Fruit fly (Drosophila melanogaster) whole organism, embryonic: ENCODE measurements around the gene PGAP1.

Experiments used
- ATbp ChIP-seq: fragments of 200-800 bp; sonication (Bioruptor generic); optimal IDR thresholded peaks from 2 replicates; lab custom pipeline; 2017; ENCODE audit warnings: missing biosample characterization, mild to moderate bottlenecking, missing genetic modification characterization, missing genetic modification reagents
- Atf-2 ChIP-seq: fragments of 200-800 bp; sonication (Bioruptor generic); optimal IDR thresholded peaks from 2 replicates; lab custom pipeline; 2016; ENCODE audit warnings: missing biosample characterization, missing genetic modification characterization
- BEAF-32 ChIP-seq: fragments of 200-800 bp; sonication (Bioruptor generic); optimal IDR thresholded peaks from 3 replicates; lab custom pipeline; 2017; ENCODE audit warnings: missing biosample characterization, missing genetic modification characterization, mild to moderate bottlenecking, moderate library complexity, missing genetic modification reagents
- CG10267 ChIP-seq: fragments of 200-800 bp; sonication (Bioruptor generic); optimal IDR thresholded peaks from 2 replicates; lab custom pipeline; 2018; ENCODE audit warnings: missing biosample characterization, mild to moderate bottlenecking, missing genetic modification characterization, moderate library complexity
- CG10543 ChIP-seq: fragments of 200-800 bp; sonication (Bioruptor generic); optimal IDR thresholded peaks from 3 replicates; lab custom pipeline; 2017; ENCODE audit warnings: missing biosample characterization, mild to moderate bottlenecking, missing genetic modification characterization, moderate library complexity
- CG11247 ChIP-seq: fragments of 200-800 bp; sonication (Bioruptor generic); IDR thresholded peaks from 2 replicates; pipeline ENCODE4 v1.3.6; 2022; ENCODE audit warnings: missing biosample characterization, missing genetic modification characterization
- CG12659 ChIP-seq: fragments of 200-800 bp; sonication (Bioruptor generic); optimal IDR thresholded peaks from 3 replicates; lab custom pipeline; 2017; ENCODE audit warnings: mild to moderate bottlenecking, missing biosample characterization, missing genetic modification reagents, missing genetic modification characterization
- CG14667 ChIP-seq: fragments of 200-800 bp; sonication (Bioruptor generic); IDR thresholded peaks from 2 replicates; pipeline ENCODE4 v1.3.6; 2022; ENCODE audit warnings: missing biosample characterization, missing genetic modification characterization
- CG1529 ChIP-seq: fragments of 200-800 bp; sonication (Bioruptor generic); optimal IDR thresholded peaks from 3 replicates; lab custom pipeline; 2018; ENCODE audit warnings: missing biosample characterization, missing genetic modification characterization
- CG1603 ChIP-seq: fragments of 200-800 bp; sonication (Bioruptor generic); optimal IDR thresholded peaks from 2 replicates; lab custom pipeline; 2019; ENCODE audit warnings: missing biosample characterization, mild to moderate bottlenecking, missing genetic modification characterization, moderate library complexity
- CG17385 ChIP-seq: fragments of 200-800 bp; sonication (Bioruptor generic); optimal IDR thresholded peaks from 3 replicates; lab custom pipeline; 2018; ENCODE audit warnings: missing biosample characterization, mild to moderate bottlenecking, missing genetic modification characterization
- CG17568 ChIP-seq: fragments of 200-800 bp; sonication (Bioruptor generic); optimal IDR thresholded peaks from 2 replicates; lab custom pipeline; 2018; ENCODE audit warnings: missing biosample characterization, mild to moderate bottlenecking, missing genetic modification characterization, moderate library complexity
- CG17612 ChIP-seq: fragments of 200-800 bp; sonication (Bioruptor generic); IDR thresholded peaks from 2 replicates; pipeline ENCODE4 v1.3.6; 2022; ENCODE audit warnings: missing biosample characterization, missing genetic modification characterization
- CG17802 ChIP-seq: fragments of 200-800 bp; sonication (Bioruptor generic); optimal IDR thresholded peaks from 2 replicates; lab custom pipeline; 2018; ENCODE audit warnings: missing biosample characterization, mild to moderate bottlenecking, missing genetic modification characterization, moderate library complexity
- CG2889 ChIP-seq: fragments of 200-800 bp; sonication (Bioruptor generic); IDR thresholded peaks from 3 replicates; pipeline ENCODE4 v1.3.6; 2022; ENCODE audit warnings: missing biosample characterization, missing genetic modification characterization
- CG3065 ChIP-seq: fragments of 200-800 bp; sonication (Bioruptor generic); optimal IDR thresholded peaks from 2 replicates; lab custom pipeline; 2016; ENCODE audit warnings: missing biosample characterization, missing genetic modification characterization
- CG34422 ChIP-seq: fragments of 200-800 bp; sonication (Bioruptor generic); IDR thresholded peaks from 3 replicates; pipeline ENCODE4 v1.3.6; 2022; ENCODE audit warnings: missing biosample characterization, missing genetic modification characterization
- CG3726 ChIP-seq: fragments of 200-800 bp; sonication (Bioruptor generic); IDR thresholded peaks from 3 replicates; pipeline ENCODE4, ENCODE4 v1.3.6; 2022; ENCODE audit warnings: missing biosample characterization, missing genetic modification characterization
- CG3838 ChIP-seq: fragments of 200-800 bp; sonication (Bioruptor generic); optimal IDR thresholded peaks from 3 replicates; lab custom pipeline; 2016; ENCODE audit warnings: missing biosample characterization, missing genetic modification characterization
- CG3847 ChIP-seq: fragments of 200-800 bp; sonication (Bioruptor generic); IDR thresholded peaks from 2 replicates; pipeline ENCODE4 v1.3.6; 2022; ENCODE audit warnings: missing biosample characterization, missing genetic modification characterization
- CG4617 ChIP-seq: fragments of 200-800 bp; sonication (Bioruptor generic); optimal IDR thresholded peaks from 3 replicates; lab custom pipeline; 2016; ENCODE audit warnings: missing biosample characterization, missing genetic modification characterization, borderline replicate concordance
- CG8478 ChIP-seq: fragments of >200 bp; optimal IDR thresholded peaks from 2 replicates; lab custom pipeline; 2018
- CG9609 ChIP-seq: fragments of 200-800 bp; sonication (Bioruptor generic); optimal IDR thresholded peaks from 3 replicates; lab custom pipeline; 2016; ENCODE audit warnings: missing biosample characterization, missing genetic modification characterization
- Dfd ChIP-seq, 2 experiments: fragments of >200 bp; optimal IDR thresholded peaks; 2 replicates each; lab custom pipeline; 2017; ENCODE audit warnings: missing biosample characterization in 2 of 2, missing genetic modification characterization in 2 of 2
- Dll ChIP-seq: fragments of 200-800 bp; sonication (Bioruptor generic); IDR thresholded peaks from 4 replicates; pipeline ENCODE4 v1.3.6; 2022; ENCODE audit warnings: missing biosample characterization, missing genetic modification characterization; ENCODE audit not compliant: partially characterized antibody
- Doc2 ChIP-seq: fragments of 200-800 bp; sonication (Bioruptor generic); IDR thresholded peaks from 2 replicates; pipeline ENCODE4 v1.3.6; 2022; ENCODE audit warnings: missing biosample characterization, missing genetic modification characterization
- Dp ChIP-seq: fragments of 200-800 bp; sonication (Bioruptor generic); optimal IDR thresholded peaks from 2 replicates; lab custom pipeline; 2018; ENCODE audit warnings: missing biosample characterization, mild to moderate bottlenecking, missing genetic modification characterization, moderate library complexity
- Gsc ChIP-seq: fragments of 200-800 bp; sonication (Bioruptor generic); IDR thresholded peaks from 2 replicates; pipeline ENCODE4 v1.3.6; 2022; ENCODE audit warnings: missing biosample characterization, missing genetic modification characterization
- HmgD ChIP-seq: fragments of 200-800 bp; sonication (Bioruptor generic); optimal IDR thresholded peaks from 3 replicates; lab custom pipeline; 2016; ENCODE audit warnings: missing biosample characterization, missing genetic modification characterization
- Lim3 ChIP-seq: fragments of 200-800 bp; sonication (Bioruptor generic); IDR thresholded peaks from 2 replicates; pipeline ENCODE4 v1.3.6; 2022; ENCODE audit warnings: missing biosample characterization, missing genetic modification characterization
- MTF-1 ChIP-seq: fragments of 200-800 bp; sonication (Bioruptor generic); optimal IDR thresholded peaks from 2 replicates; lab custom pipeline; 2018; ENCODE audit warnings: missing biosample characterization, mild to moderate bottlenecking, missing genetic modification characterization, borderline replicate concordance
- Mes4 ChIP-seq: fragments of 200-800 bp; sonication (Bioruptor generic); optimal IDR thresholded peaks from 2 replicates; lab custom pipeline; 2016; ENCODE audit warnings: missing biosample characterization, missing genetic modification characterization
- Mrtf ChIP-seq: fragments of 200-800 bp; sonication (Bioruptor generic); IDR thresholded peaks from 3 replicates; pipeline ENCODE4 v1.3.6; 2022; ENCODE audit warnings: missing biosample characterization, missing genetic modification characterization
- Oaz ChIP-seq: fragments of 200-800 bp; sonication (Bioruptor generic); IDR thresholded peaks from 2 replicates; pipeline ENCODE4 v1.3.6; 2022; ENCODE audit warnings: missing biosample characterization, missing genetic modification characterization
- Poxn ChIP-seq: fragments of 200-800 bp; sonication (Bioruptor generic); IDR thresholded peaks from 2 replicates; pipeline ENCODE4 v1.3.6; 2022; ENCODE audit warnings: missing biosample characterization, missing genetic modification characterization
- Ssrp ChIP-seq: fragments of 200-800 bp; sonication (Bioruptor generic); optimal IDR thresholded peaks from 2 replicates; lab custom pipeline; 2018; ENCODE audit warnings: missing biosample characterization, mild to moderate bottlenecking, missing genetic modification characterization, moderate library complexity
- abd-A ChIP-seq: fragments of 200-800 bp; sonication (Bioruptor generic); optimal IDR thresholded peaks from 3 replicates; lab custom pipeline; 2019; ENCODE audit warnings: missing biosample characterization, mild to moderate bottlenecking, missing genetic modification characterization, moderate library complexity
- bab2 ChIP-seq: fragments of 200-800 bp; sonication (Bioruptor generic); optimal IDR thresholded peaks from 2 replicates; lab custom pipeline; 2016; ENCODE audit warnings: missing biosample characterization, missing genetic modification characterization
- bcd ChIP-seq: fragments of 200-800 bp; sonication (Bioruptor generic); optimal IDR thresholded peaks from 2 replicates; lab custom pipeline; 2017; ENCODE audit warnings: missing biosample characterization, mild to moderate bottlenecking, missing genetic modification characterization
- caup ChIP-seq: fragments of 200-800 bp; sonication (Bioruptor generic); optimal IDR thresholded peaks from 3 replicates; lab custom pipeline; 2017; ENCODE audit warnings: missing biosample characterization, mild to moderate bottlenecking, missing genetic modification characterization, moderate library complexity; ENCODE audit not compliant: severe bottlenecking
- emc ChIP-seq: fragments of 200-800 bp; sonication (Bioruptor generic); optimal IDR thresholded peaks from 2 replicates; lab custom pipeline; 2016; ENCODE audit warnings: missing biosample characterization, missing genetic modification characterization
- eve ChIP-seq, 2 experiments: fragments of >200 bp; optimal IDR thresholded peaks; 2 replicates each; lab custom pipeline; 2017; ENCODE audit warnings: missing biosample characterization in 2 of 2, missing genetic modification characterization in 2 of 2
- fu2 ChIP-seq: fragments of 200-800 bp; sonication (Bioruptor generic); optimal IDR thresholded peaks from 2 replicates; lab custom pipeline; 2016; ENCODE audit warnings: missing biosample characterization, missing genetic modification characterization
- gsb ChIP-seq: fragments of 200-800 bp; sonication (Bioruptor generic); IDR thresholded peaks from 2 replicates; pipeline ENCODE4 v1.3.6; 2022; ENCODE audit warnings: missing biosample characterization, missing genetic modification characterization
- lbe ChIP-seq: fragments of 200-800 bp; sonication (Bioruptor generic); optimal IDR thresholded peaks from 2 replicates; lab custom pipeline; 2016; ENCODE audit warnings: missing biosample characterization, mild to moderate bottlenecking, missing genetic modification characterization
- onecut ChIP-seq: fragments of 200-800 bp; sonication (Bioruptor generic); IDR thresholded peaks from 2 replicates; pipeline ENCODE4 v1.3.6; 2022; ENCODE audit warnings: missing biosample characterization, missing genetic modification characterization
- p53 ChIP-seq: fragments of 200-800 bp; sonication (Bioruptor generic); optimal IDR thresholded peaks from 2 replicates; lab custom pipeline; 2016; ENCODE audit warnings: missing biosample characterization, missing genetic modification characterization
- schlank ChIP-seq: fragments of 200-800 bp; sonication (Bioruptor generic); optimal IDR thresholded peaks from 2 replicates; lab custom pipeline; 2018; ENCODE audit warnings: missing biosample characterization, mild to moderate bottlenecking, missing genetic modification characterization
- scrt ChIP-seq: fragments of 200-800 bp; sonication (Bioruptor generic); optimal IDR thresholded peaks from 2 replicates; lab custom pipeline; 2018; ENCODE audit warnings: missing biosample characterization, mild to moderate bottlenecking, missing genetic modification characterization, moderate library complexity
- trem ChIP-seq: fragments of 200-800 bp; optimal IDR thresholded peaks from 3 replicates; lab custom pipeline; 2019; ENCODE audit warnings: missing biosample characterization, mild to moderate bottlenecking, missing genetic modification characterization, moderate library complexity
- wor ChIP-seq: fragments of 200-800 bp; sonication (Bioruptor generic); IDR thresholded peaks from 2 replicates; pipeline ENCODE4 v1.3.6; 2022; ENCODE audit warnings: missing biosample characterization, missing genetic modification characterization

The PGAP1 gene

dm6 chrX:5737157-5737556 lies 47.9 kb upstream of the PGAP1 start (continued):
- no peak for TF ChIP-seq CG17385 (GFP tag; lab: Kevin White, UChicago)
- no peak for TF ChIP-seq Dp
- TF ChIP-seq Dfd (GFP tag; optimal IDR thresholded peaks at IDR 0.05; lab: Kevin White, UChicago): no peak
- no peak for TF ChIP-seq onecut (GFP tag; lab: Robert Waterston, UW)
- TF ChIP-seq CG1529 (GFP tag; lab: Kevin White, UChicago): no peak
- TF ChIP-seq HmgD (GFP tag; lab: Kevin White, UChicago): no peak
- no peak for TF ChIP-seq CG17612 (GFP tag; lab: Robert Waterston, UW)
- TF ChIP-seq CG2889 (GFP tag; lab: Robert Waterston, UW): no peak
- TF ChIP-seq bcd (GFP tag; lab: Kevin White, UChicago): no peak
- no peak for TF ChIP-seq CG4617 (GFP tag; lab: Kevin White, UChicago)
- TF ChIP-seq wor (GFP tag; lab: Robert Waterston, UW): no peak
- TF ChIP-seq Dll (GFP tag; lab: Robert Waterston, UW): no peak
- peak; percentile 50; the same call in 1 of the 3 replicates for TF ChIP-seq Mrtf (GFP tag; lab: Robert Waterston, UW)
- TF ChIP-seq ATbp: no peak
- no peak for TF ChIP-seq MTF-1
- no peak for TF ChIP-seq CG10267 (tag; lab: Kevin White, UChicago)
- no peak for TF ChIP-seq CG12659 (GFP tag; lab: Kevin White, UChicago)
- no peak for TF ChIP-seq CG14667
- TF ChIP-seq Mes4 (GFP tag; lab: Kevin White, UChicago): no peak
- TF ChIP-seq CG8478 (lab: Kevin White, UChicago): no peak
- TF ChIP-seq CG3065 (GFP tag; lab: Kevin White, UChicago): peak; percentile 30
- TF ChIP-seq CG1603 (tag; lab: Kevin White, UChicago): peak; percentile 18
- TF ChIP-seq fu2 (GFP tag; lab: Kevin White, UChicago): no peak
- no peak for TF ChIP-seq CG3726 (GFP tag; lab: Robert Waterston, UW)
- TF ChIP-seq p53 (GFP tag; lab: Kevin White, UChicago): no peak
- TF ChIP-seq CG3838: no peak
- TF ChIP-seq trem (tag; lab: Kevin White, UChicago): no peak
- TF ChIP-seq Oaz (GFP tag; lab: Robert Waterston, UW): no peak
- TF ChIP-seq lbe (GFP tag; lab: Kevin White, UChicago): no peak
- no peak for TF ChIP-seq schlank (tag; lab: Kevin White, UChicago)
- TF ChIP-seq CG17568 (GFP tag; lab: Kevin White, UChicago): no peak

- TF ChIP-seq CG17802 (tag; lab: Kevin White, UChicago): no peak
- TF ChIP-seq Ssrp (tag; lab: Kevin White, UChicago): peak; percentile 75
- TF ChIP-seq Doc2 (GFP tag; lab: Robert Waterston, UW): no peak
- peak; percentile 51; the same call in 1 of the 2 replicates for TF ChIP-seq Poxn (GFP tag; lab: Robert Waterston, UW)
- TF ChIP-seq CG1529 (GFP tag; lab: Kevin White, UChicago): peak; percentile 45
- no peak for TF ChIP-seq Lim3
- peak; percentile 36 for TF ChIP-seq scrt (GFP tag; lab: Kevin White, UChicago)
- TF ChIP-seq CG3847: peak; percentile 72
- peak; percentile 27 for TF ChIP-seq CG10543 (GFP tag; lab: Kevin White, UChicago)
- peak; percentile 39 for TF ChIP-seq gsb (GFP tag; lab: Robert Waterston, UW)
- TF ChIP-seq Atf-2: peak; percentile 43
- TF ChIP-seq Gsc: 0 out of 2 replicates have a peak, but pooled peaks have one; percentile 17
- peak; percentile 76 for TF ChIP-seq CG11247
- peak; percentile 45 for TF ChIP-seq caup
- TF ChIP-seq BEAF-32 (GFP tag; lab: Kevin White, UChicago): no peak
- peak; percentile 32 for TF ChIP-seq CG9609 (GFP tag; lab: Kevin White, UChicago)
- peak; percentile 76 for TF ChIP-seq bab2 (GFP tag; lab: Kevin White, UChicago)
- no peak for TF ChIP-seq abd-A (tag; lab: Kevin White, UChicago)
- no peak for TF ChIP-seq eve (GFP tag; optimal IDR thresholded peaks at IDR 0.05; lab: Kevin White, UChicago)
- peak; percentile 81 for TF ChIP-seq CG34422 (GFP tag; lab: Robert Waterston, UW)
- no peak for TF ChIP-seq emc (GFP tag; lab: Kevin White, UChicago)
These were observed 46.1 kb upstream of the PGAP1 start for dm6 chrX:5735268-5735941.
